Worm (Caenorhabditis elegans) whole organism, late embryonic: ENCODE results near the gene R10D12.7.

Source experiments
- ceh-18 ChIP-seq: sonication (generic microtip); optimal IDR thresholded peaks from 2 replicates; lab custom pipeline; 2016; ENCODE audit warnings: missing genetic modification characterization, missing compliant biosample characterization
- ceh-30 ChIP-seq: fragments of 150-350 bp; optimal IDR thresholded peaks from 2 replicates; lab custom pipeline; 2014; ENCODE audit warnings: missing biosample characterization, missing genetic modification characterization
- elt-2 ChIP-seq: sonication (generic microtip); optimal IDR thresholded peaks from 2 replicates; lab custom pipeline; 2016; ENCODE audit warnings: missing genetic modification reagents, missing genetic modification characterization, missing compliant biosample characterization
- eyg-1 ChIP-seq: sonication (generic microtip); optimal IDR thresholded peaks from 2 replicates; lab custom pipeline; 2016; ENCODE audit warnings: missing genotype, missing genetic modification characterization, missing compliant biosample characterization
- lin-11 ChIP-seq: fragments of 200-800 bp; sonication (Bioruptor generic); optimal IDR thresholded peaks from 2 replicates; lab custom pipeline; 2018; ENCODE audit warnings: mild to moderate bottlenecking, missing genetic modification characterization, missing compliant biosample characterization
- nhr-11 ChIP-seq: fragments of 150-350 bp; optimal IDR thresholded peaks from 2 replicates; lab custom pipeline; 2014; ENCODE audit warnings: missing biosample characterization, missing genetic modification characterization
- pqm-1 ChIP-seq: sonication (generic microtip); optimal IDR thresholded peaks from 2 replicates; lab custom pipeline; 2016; ENCODE audit warnings: missing genetic modification characterization, missing compliant biosample characterization
- sox-4 ChIP-seq: sonication (generic microtip); optimal IDR thresholded peaks from 2 replicates; lab custom pipeline; 2017; ENCODE audit warnings: mild to moderate bottlenecking, missing genetic modification characterization, inconsistent platforms, missing compliant biosample characterization

ce11 chrV:13907557-13908104 is 42.2 kb upstream of the R10D12.7 start:
- TF ChIP-seq elt-2 = no peak
- no peak for TF ChIP-seq pqm-1 (tag; lab: Kevin White, UChicago)
- TF ChIP-seq ceh-30 (tag; lab: Kevin White, UChicago) = no peak
- no peak for TF ChIP-seq nhr-11 (tag; lab: Kevin White, UChicago)
- TF ChIP-seq eyg-1 (tag; lab: Kevin White, UChicago) = no peak
- TF ChIP-seq sox-4 (tag; lab: Kevin White, UChicago) = no peak
- TF ChIP-seq lin-11 (tag; lab: Kevin White, UChicago) = no peak
- TF ChIP-seq ceh-18 (tag; lab: Kevin White, UChicago) = no peak
